Fruit fly (Drosophila melanogaster): ENCODE data around the gene CG6763.

CG6763 gene

dm6 chr3R:23316867-23317266, 33.1 kb downstream of the CG6763 start (continued):
- TF ChIP-seq sd (tag; optimal IDR thresholded peaks at IDR 0.05) (peak; percentile 5), mirr (GFP tag; optimal IDR thresholded peaks at IDR 0.05) (peak; percentile 13), Ravus (GFP tag; IDR thresholded peaks at IDR 0.05) (no peak), zen (tag; optimal IDR thresholded peaks at IDR 0.05) (no peak), grn (GFP tag; optimal IDR thresholded peaks at IDR 0.05) (peak; percentile 73), CG18599 (GFP tag; optimal IDR thresholded peaks at IDR 0.05) (peak; percentile 16), CG15269 (tag; optimal IDR thresholded peaks at IDR 0.05) (no peak), CkIIα-i1 (GFP tag; IDR thresholded peaks at IDR 0.05) (no peak), Six4 (GFP tag; optimal IDR thresholded peaks at IDR 0.05) (no peak), caup (GFP tag; optimal IDR thresholded peaks at IDR 0.05; ENCODE audit: severe bottlenecking) (no peak), Pdp1 (GFP tag; optimal IDR thresholded peaks at IDR 0.05) (peak in 1 of 2 experiments; percentile 75), Deaf1 (tag; optimal IDR thresholded peaks at IDR 0.05) (peak; percentile 47), ab (GFP tag; optimal IDR thresholded peaks at IDR 0.05) (no peak), exex (tag; optimal IDR thresholded peaks at IDR 0.05) (peak; percentile 97), CG10147 (GFP tag; optimal IDR thresholded peaks at IDR 0.05) (no peak), CG15479 (GFP tag; optimal IDR thresholded peaks at IDR 0.05) (peak; percentile 67), en (GFP tag; optimal IDR thresholded peaks at IDR 0.05) (no peak), CG15011 (GFP tag; optimal IDR thresholded peaks at IDR 0.05) (no peak), vvl (GFP tag; IDR thresholded peaks at IDR 0.05) (no peak), CG3163 (GFP tag; optimal IDR thresholded peaks at IDR 0.05) (no peak), sob (GFP tag; IDR thresholded peaks at IDR 0.05) (no peak), seq (GFP tag; IDR thresholded peaks at IDR 0.05) (no peak), pan (optimal IDR thresholded peaks at IDR 0.05) (no peak), pan (GFP tag; optimal IDR thresholded peaks at IDR 0.05 in 1 of 2, IDR thresholded peaks at IDR 0.05 in 1 of 2) (no peak), CG6272 (GFP tag; IDR thresholded peaks at IDR 0.05) (no peak), Spps (tag; optimal IDR thresholded peaks at IDR 0.05) (no peak), CG2889 (GFP tag; IDR thresholded peaks at IDR 0.05) (no peak), hkb (optimal IDR thresholded peaks at IDR 0.05) (no peak), hkb (GFP tag; IDR thresholded peaks at IDR 0.05) (no peak), pho (GFP tag; optimal IDR thresholded peaks at IDR 0.05) (no peak), cwo (GFP tag; optimal IDR thresholded peaks at IDR 0.05) (peak; percentile 58)

- no peak for TF ChIP-seq tup (GFP tag; optimal IDR thresholded peaks at IDR 0.05)
- no peak for TF ChIP-seq CG12236 (GFP tag; optimal IDR thresholded peaks at IDR 0.05)
- no peak for TF ChIP-seq H15 (GFP tag; IDR thresholded peaks at IDR 0.05)
- TF ChIP-seq Drgx (GFP tag; IDR thresholded peaks at IDR 0.05), result 0 out of 2 replicates have a peak, but pooled peaks have one; percentile 29
- TF ChIP-seq bsh (GFP tag; optimal IDR thresholded peaks at IDR 0.05), result peak in 1 of 2 experiments; percentile 54
- no peak for TF ChIP-seq psq (GFP tag; optimal IDR thresholded peaks at IDR 0.05)
- no peak for TF ChIP-seq chinmo (GFP tag; IDR thresholded peaks at IDR 0.05; ENCODE audit: partially characterized antibody)
- TF ChIP-seq Optix (GFP tag; IDR thresholded peaks at IDR 0.05), result no peak
- peak; percentile 81 for TF ChIP-seq nom (GFP tag; optimal IDR thresholded peaks at IDR 0.05)
- no peak for TF ChIP-seq sens (GFP tag)
- TF ChIP-seq CG17912 (GFP tag; optimal IDR thresholded peaks at IDR 0.05), result no peak
- no peak for TF ChIP-seq Abd-B (GFP tag; optimal IDR thresholded peaks at IDR 0.05)
- TF ChIP-seq pzg (GFP tag; optimal IDR thresholded peaks at IDR 0.05), result no peak
- no peak for TF ChIP-seq CoRest (tag; optimal IDR thresholded peaks at IDR 0.05)
- TF ChIP-seq CG17385 (GFP tag; optimal IDR thresholded peaks at IDR 0.05), result peak; percentile 11
- TF ChIP-seq knrl (GFP tag; IDR thresholded peaks at IDR 0.05; ENCODE audit: partially characterized antibody), result no peak
- TF ChIP-seq HLH3B (GFP tag; IDR thresholded peaks at IDR 0.05), result no peak
- peak; percentile 46; the same call in 1 of the 3 replicates for TF ChIP-seq z (GFP tag; IDR thresholded peaks at IDR 0.05)
- no peak for TF ChIP-seq eve (GFP tag; optimal IDR thresholded peaks at IDR 0.05)
These were observed 35.1 kb downstream of the CG6763 start for dm6 chr3R:23318928-23319327.

Data from whole organism, embryonic.